Worm (Caenorhabditis elegans): ENCODE measurements around the gene F54E2.2.

DNA sequence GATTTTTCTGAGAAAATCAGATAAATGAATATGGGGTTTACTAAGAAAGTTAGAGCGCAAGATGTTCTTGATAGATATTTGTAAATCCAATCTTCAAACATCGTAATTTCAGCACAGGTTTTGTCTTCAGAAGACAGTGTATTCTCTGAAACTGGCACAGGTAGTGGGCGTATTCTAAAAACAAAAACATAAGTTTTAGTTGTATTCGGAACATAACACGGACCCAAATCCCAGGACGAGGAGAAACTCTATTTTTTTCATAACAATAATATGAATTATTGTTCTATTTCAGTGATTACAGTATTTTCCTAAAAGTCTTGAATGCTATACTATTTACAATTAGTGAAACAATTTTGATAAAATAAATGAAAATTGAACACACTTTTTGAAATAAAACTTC, 40.4 kb downstream of the F54E2.2 start, which contains the start of gene srj-45:
- TF ChIP-seq ama-1 (optimal IDR thresholded peaks at IDR 0.05) (no peak), tbx-11 (GFP tag; IDR thresholded peaks at IDR 0.05) (no peak), hmg-4 (GFP tag; optimal IDR thresholded peaks at IDR 0.05) (no peak), flt-1 (GFP tag; IDR thresholded peaks at IDR 0.05) (no peak), hmbx-1 (tag; optimal IDR thresholded peaks at IDR 0.05) (no peak), ceh-36 (tag; optimal IDR thresholded peaks at IDR 0.05) (no peak), ets-7 (tag; optimal IDR thresholded peaks at IDR 0.05) (no peak), F13C5.2 (tag; optimal IDR thresholded peaks at IDR 0.05) (no peak), B0310.2 (tag; optimal IDR thresholded peaks at IDR 0.05) (no peak), pes-1 (GFP tag; IDR thresholded peaks at IDR 0.05) (no peak), sea-1 (GFP tag; conservative IDR thresholded peaks at IDR 0.05) (no peak)

Measured in whole organism, early embryonic.